Worm (Caenorhabditis elegans): ENCODE measurements around the gene mkk-4.

mkk-4 gene

ce11 chrX:10027556-10027955 lies at the start of gene mkk-4:
Gene mkk-4, plus strand, starts transcription at chrX:10027856.
- no peak for TF ChIP-seq ceh-18 (tag; optimal IDR thresholded peaks at IDR 0.05)
- TF ChIP-seq tbx-7 (tag; optimal IDR thresholded peaks at IDR 0.05), result no peak
- TF ChIP-seq ttx-3 (tag; optimal IDR thresholded peaks at IDR 0.05), result no peak
- no peak for TF ChIP-seq Y22D7AL.16 (tag; optimal IDR thresholded peaks at IDR 0.05)
- TF ChIP-seq pros-1 (tag; optimal IDR thresholded peaks at IDR 0.05), result no peak
- no peak for TF ChIP-seq pha-4 (tag; optimal IDR thresholded peaks at IDR 0.05)
- TF ChIP-seq ceh-48 (tag; optimal IDR thresholded peaks at IDR 0.05), result no peak
- no peak for TF ChIP-seq ceh-24 (tag; optimal IDR thresholded peaks at IDR 0.05)
- no peak for TF ChIP-seq unc-55 (GFP tag; optimal IDR thresholded peaks at IDR 0.05)
- no peak for TF ChIP-seq hlh-6 (tag; optimal IDR thresholded peaks at IDR 0.05)
- TF ChIP-seq ceh-45 (GFP tag; IDR thresholded peaks at IDR 0.05), result no peak
- no peak for TF ChIP-seq pat-9 (tag; optimal IDR thresholded peaks at IDR 0.05)
- no peak for TF ChIP-seq K09A11.1 (tag; optimal IDR thresholded peaks at IDR 0.05; ENCODE audit: insufficient read depth)
- no peak for TF ChIP-seq ceh-6 (GFP tag; optimal IDR thresholded peaks at IDR 0.05)
- no peak for TF ChIP-seq ceh-30 (tag; optimal IDR thresholded peaks at IDR 0.05)

- TF ChIP-seq rnt-1 (tag; optimal IDR thresholded peaks at IDR 0.05) (no peak), ttx-3 (tag; optimal IDR thresholded peaks at IDR 0.05) (no peak), ref-2 (tag; optimal IDR thresholded peaks at IDR 0.05) (no peak)
Measured at ce11 chrX:9981259-9981658, 46.4 kb upstream of the mkk-4 start.

ce11 chrX:9984889-9985404 lies 42.7 kb upstream of the mkk-4 start, which contains the start of gene F19C6.5:
Gene F19C6.5, minus strand, starts transcription at chrX:9984939.
- peak; percentile 44 for TF ChIP-seq elt-2 (tag; optimal IDR thresholded peaks at IDR 0.05)
- TF ChIP-seq hlh-15 (tag; optimal IDR thresholded peaks at IDR 0.05), result no peak
- no peak for TF ChIP-seq ceh-18 (tag; optimal IDR thresholded peaks at IDR 0.05)

- TF ChIP-seq elt-2 (tag; optimal IDR thresholded peaks at IDR 0.05), result peak; percentile 65
- TF ChIP-seq hlh-6 (tag; optimal IDR thresholded peaks at IDR 0.05), result no peak
- no peak for TF ChIP-seq gmeb-2 (tag; optimal IDR thresholded peaks at IDR 0.05)
- TF ChIP-seq pqm-1 (tag; optimal IDR thresholded peaks at IDR 0.05), result no peak
- no peak for TF ChIP-seq dve-1 (tag; optimal IDR thresholded peaks at IDR 0.05)
- no peak for TF ChIP-seq unc-86 (tag; optimal IDR thresholded peaks at IDR 0.05)
Measured at ce11 chrX:9987166-9987565, 40.5 kb upstream of the mkk-4 start.

ce11 chrX:9988884-9989283 lies 38.8 kb upstream of the mkk-4 start:
- TF ChIP-seq pag-3 (tag; optimal IDR thresholded peaks at IDR 0.05; ENCODE audit: borderline replicate concordance) (no peak), ceh-19 (GFP tag; optimal IDR thresholded peaks at IDR 0.05) (no peak), fax-1 (tag; optimal IDR thresholded peaks at IDR 0.05) (no peak), pha-4 (tag; optimal IDR thresholded peaks at IDR 0.05) (no peak), unc-86 (tag; optimal IDR thresholded peaks at IDR 0.05) (no peak), ceh-9 (tag; optimal IDR thresholded peaks at IDR 0.05) (no peak), ref-2 (tag; optimal IDR thresholded peaks at IDR 0.05) (no peak), elt-2 (tag; optimal IDR thresholded peaks at IDR 0.05) (peak; percentile 36), lim-6 (tag; optimal IDR thresholded peaks at IDR 0.05) (no peak), madf-2 (tag; optimal IDR thresholded peaks at IDR 0.05) (no peak), pax-1 (tag; optimal IDR thresholded peaks at IDR 0.05) (no peak), ceh-6 (GFP tag; optimal IDR thresholded peaks at IDR 0.05) (no peak), ceh-31 (tag; optimal IDR thresholded peaks at IDR 0.05) (peak; percentile 5), unc-3 (GFP tag; conservative IDR thresholded peaks at IDR 0.05) (no peak), unc-3 (tag; optimal IDR thresholded peaks at IDR 0.05) (no peak), mec-3 (tag; optimal IDR thresholded peaks at IDR 0.05; ENCODE audit: borderline replicate concordance) (no peak), gmeb-2 (tag; optimal IDR thresholded peaks at IDR 0.05) (no peak), K02D7.2 (tag; optimal IDR thresholded peaks at IDR 0.05) (no peak), ceh-24 (tag; optimal IDR thresholded peaks at IDR 0.05) (no peak)

All from whole organism, late embryonic.